Worm (Caenorhabditis elegans) whole organism, early embryonic: Measurements from ENCODE around the gene fbxb-52.

ENCODE experiments used
- aly-1 ChIP-seq: sonication (generic microtip); optimal IDR thresholded peaks from 2 replicates; lab custom pipeline; 2016; ENCODE audit warnings: missing genetic modification characterization, missing compliant biosample characterization
- ama-1 ChIP-seq: fragments of 150-350 bp; optimal IDR thresholded peaks from 2 replicates; lab custom pipeline; 2014
- ceh-13 ChIP-seq: fragments of 200-800 bp; sonication (Bioruptor generic); optimal IDR thresholded peaks from 2 replicates; lab custom pipeline; 2018; ENCODE audit warnings: mild to moderate bottlenecking, missing genetic modification characterization, missing compliant biosample characterization
- ceh-36 ChIP-seq: sonication (generic microtip); optimal IDR thresholded peaks from 2 replicates; lab custom pipeline; 2016; ENCODE audit warnings: missing genetic modification characterization, inconsistent platforms, missing compliant biosample characterization
- flt-1 ChIP-seq: fragments of 200-800 bp; sonication (Bioruptor generic); IDR thresholded peaks from 2 replicates; pipeline ENCODE4 v1.3.6; 2022; ENCODE audit warnings: missing genetic modification characterization, missing compliant biosample characterization
- hmg-4 ChIP-seq: fragments of 200-800 bp; sonication (Bioruptor generic); optimal IDR thresholded peaks from 2 replicates; lab custom pipeline; 2018; ENCODE audit warnings: mild to moderate bottlenecking, missing genetic modification characterization, missing compliant biosample characterization
- pes-1 ChIP-seq: fragments of 200-800 bp; sonication (Bioruptor generic); IDR thresholded peaks from 2 replicates; pipeline ENCODE4 v1.3.6; 2022; ENCODE audit warnings: missing genetic modification reagents, missing genetic modification characterization, missing compliant biosample characterization
- scrt-1 ChIP-seq: fragments of 200-800 bp; sonication (Bioruptor generic); IDR thresholded peaks from 2 replicates; pipeline ENCODE4 v1.3.6; 2022; ENCODE audit warnings: missing genetic modification characterization, missing compliant biosample characterization
- sea-1 ChIP-seq: fragments of 200-800 bp; sonication (Bioruptor generic); conservative IDR thresholded peaks from 2 replicates; pipeline ENCODE4 v1.3.6; 2022; ENCODE audit warnings: missing genetic modification characterization, missing compliant biosample characterization
- tra-4 ChIP-seq: sonication (generic microtip); optimal IDR thresholded peaks from 2 replicates; lab custom pipeline; 2017; ENCODE audit warnings: missing genetic modification characterization, missing compliant biosample characterization

DNA sequence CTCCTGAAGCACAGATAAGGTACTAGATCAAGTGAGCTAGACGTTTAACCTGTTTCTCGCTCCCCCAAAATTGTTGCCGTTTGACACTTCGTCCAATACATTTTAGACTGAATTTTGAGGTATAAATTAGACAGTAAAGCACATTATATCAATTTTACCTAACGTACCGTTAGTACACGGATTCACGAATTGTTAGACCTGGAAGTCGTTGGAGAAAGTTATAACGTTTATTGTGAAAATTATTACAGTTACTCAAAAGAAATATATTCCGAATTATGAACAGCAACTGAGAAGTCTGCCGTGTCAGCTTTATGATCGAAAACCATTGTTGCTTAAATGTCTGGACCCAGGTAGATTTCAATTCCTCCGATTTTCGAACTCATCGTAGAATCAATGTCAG is 10.4 kb upstream of the fbxb-52 start:
- TF ChIP-seq scrt-1 (no peak), ama-1 (lab: Kevin White, UChicago) (no peak), hmg-4 (no peak), ceh-13 (GFP tag; lab: Kevin White, UChicago) (no peak), aly-1 (no peak), flt-1 (GFP tag; lab: Robert Waterston, UW) (no peak), tra-4 (tag; lab: Kevin White, UChicago) (no peak), sea-1 (GFP tag; lab: Robert Waterston, UW) (no peak), ceh-36 (tag; lab: Kevin White, UChicago) (no peak), pes-1 (GFP tag; lab: Robert Waterston, UW) (no peak)
